Worm (Caenorhabditis elegans) whole organism, midembryonic: ENCODE data around the gene ZK1055.4.

Experiments used
- cog-1 ChIP-seq: sonication (generic microtip); optimal IDR thresholded peaks from 2 replicates; lab custom pipeline; 2016; ENCODE audit warnings: missing genetic modification characterization, missing compliant biosample characterization
- med-1 ChIP-seq: sonication (generic microtip); optimal IDR thresholded peaks from 2 replicates; lab custom pipeline; 2017; ENCODE audit warnings: missing genetic modification characterization, mild to moderate bottlenecking, missing compliant biosample characterization, antibody characterized with exemption, missing genetic modification reagents; ENCODE audit not compliant: insufficient read depth

ce11 chrV:6632925-6633324 is 51.1 kb downstream of the ZK1055.4 start, which contains the start of gene scd-2:
- no peak for TF ChIP-seq med-1 (GFP tag; lab: Kevin White, UChicago)
- no peak for TF ChIP-seq cog-1
